Fruit fly (Drosophila melanogaster): ENCODE results near the gene Smr.

Smr gene

dm6 chrX:12760466-12761133, 18.2 kb upstream of the Smr start, which contains the start of gene Paics (continued):
- TF ChIP-seq bbx (GFP tag; IDR thresholded peaks at IDR 0.05; ENCODE audit: partially characterized antibody) (peak; percentile 35; the same call in 1 of the 2 replicates), CG13123 (GFP tag; optimal IDR thresholded peaks at IDR 0.05) (no peak), CG1024 (GFP tag; IDR thresholded peaks at IDR 0.05) (0 out of 2 replicates have a peak, but pooled peaks have one; percentile 14), CG31441 (GFP tag; IDR thresholded peaks at IDR 0.05) (no peak), C15 (GFP tag; IDR thresholded peaks at IDR 0.05) (no peak), pzg (GFP tag; optimal IDR thresholded peaks at IDR 0.05) (no peak), unc-4 (GFP tag; IDR thresholded peaks at IDR 0.05; ENCODE audit: partially characterized antibody) (0 out of 2 replicates have a peak, but pooled peaks have one; percentile 17), chm (GFP tag; IDR thresholded peaks at IDR 0.05) (no peak), CG3407 (GFP tag; optimal IDR thresholded peaks at IDR 0.05) (no peak), Drgx (GFP tag; IDR thresholded peaks at IDR 0.05) (peak; percentile 31; the same call in 1 of the 2 replicates), CG18262 (tag; optimal IDR thresholded peaks at IDR 0.05) (peak; percentile 26), Bgb (GFP tag; IDR thresholded peaks at IDR 0.05; ENCODE audit: partially characterized antibody) (peak; percentile 50; the same call in 1 of the 2 replicates), CG4730 (GFP tag; IDR thresholded peaks at IDR 0.05) (no peak), nerfin-1 (tag; optimal IDR thresholded peaks at IDR 0.05) (no peak), jigr1 (GFP tag; IDR thresholded peaks at IDR 0.05) (no peak), CG14860 (GFP tag; IDR thresholded peaks at IDR 0.05; ENCODE audit: partially characterized antibody) (no peak), CG14667 (GFP tag; IDR thresholded peaks at IDR 0.05) (no peak), rib (GFP tag; IDR thresholded peaks at IDR 0.05) (peak; percentile 55; the same call in 1 of the 2 replicates), Pdp1 (GFP tag; optimal IDR thresholded peaks at IDR 0.05) (no peak), ttk (GFP tag; IDR thresholded peaks at IDR 0.05) (no peak), CG34376 (GFP tag; optimal IDR thresholded peaks at IDR 0.05) (no peak), Adf1 (GFP tag; IDR thresholded peaks at IDR 0.05) (peak; percentile 41; the same call in 1 of the 2 replicates), E2f1 (GFP tag; IDR thresholded peaks at IDR 0.05) (no peak), dysf (GFP tag; IDR thresholded peaks at IDR 0.05) (peak; percentile 27; the same call in 1 of the 3 replicates), hth (optimal IDR thresholded peaks at IDR 0.05) (no peak), CG34422 (GFP tag; IDR thresholded peaks at IDR 0.05) (peak; percentile 44; the same call in 1 of the 3 replicates), MTF-1 (GFP tag; optimal IDR thresholded peaks at IDR 0.05; ENCODE audit: borderline replicate concordance) (no peak), Six4 (GFP tag; optimal IDR thresholded peaks at IDR 0.05) (no peak), CG9797 (GFP tag; optimal IDR thresholded peaks at IDR 0.05) (no peak), jumu (GFP tag; optimal IDR thresholded peaks at IDR 0.05) (no peak), CG11696 (GFP tag; IDR thresholded peaks at IDR 0.05) (no peak), CG9817 (tag; optimal IDR thresholded peaks at IDR 0.05) (no peak), B-H2 (GFP tag; optimal IDR thresholded peaks at IDR 0.05) (no peak), Dip3 (GFP tag; optimal IDR thresholded peaks at IDR 0.05) (no peak), so (GFP tag; IDR thresholded peaks at IDR 0.05) (no peak), en (GFP tag; optimal IDR thresholded peaks at IDR 0.05) (no peak), CG10209 (GFP tag; optimal IDR thresholded peaks at IDR 0.05) (no peak), her (GFP tag; optimal IDR thresholded peaks at IDR 0.05) (no peak), CG10959 (GFP tag; IDR thresholded peaks at IDR 0.05) (no peak), zen (tag; optimal IDR thresholded peaks at IDR 0.05) (no peak), CG31224 (GFP tag; IDR thresholded peaks at IDR 0.05) (no peak), Hr78 (GFP tag; optimal IDR thresholded peaks at IDR 0.05) (no peak), CG43689 (GFP tag; IDR thresholded peaks at IDR 0.05) (no peak), CG1832 (GFP tag; optimal IDR thresholded peaks at IDR 0.05) (peak; percentile 31), usp (GFP tag; optimal IDR thresholded peaks at IDR 0.05) (no peak), Neu2 (GFP tag; optimal IDR thresholded peaks at IDR 0.05; ENCODE audit: borderline replicate concordance) (no peak), Ets65A (GFP tag) (no peak), Gug (GFP tag; IDR thresholded peaks at IDR 0.05) (no peak), CG11247 (GFP tag; IDR thresholded peaks at IDR 0.05) (no peak), twi (tag; optimal IDR thresholded peaks at IDR 0.05) (no peak), wdn (GFP tag; IDR thresholded peaks at IDR 0.05) (no peak)
